Fruit fly (Drosophila melanogaster) whole organism: Measurements from ENCODE around the gene CG15160.

Experiments used
- CG8478 ChIP-seq: fragments of >200 bp; optimal IDR thresholded peaks from 2 replicates; lab custom pipeline; 2018; ENCODE audit warnings: inconsistent platforms
- Dll ChIP-seq: fragments of >200 bp; optimal IDR thresholded peaks from 2 replicates; lab custom pipeline; 2017
- EcR ChIP-seq, 2 experiments: fragments of >200 bp; optimal IDR thresholded peaks; 2 replicates each; lab custom pipeline; 2017; ENCODE audit warnings: missing biosample characterization in 2 of 2, missing genetic modification characterization in 2 of 2, missing genetic modification reagents in 2 of 2
- pan ChIP-seq: fragments of >200 bp; optimal IDR thresholded peaks from 2 replicates; lab custom pipeline; 2017
- psq ChIP-seq: fragments of >200 bp; optimal IDR thresholded peaks from 2 replicates; lab custom pipeline; 2017
- usp ChIP-seq: fragments of >200 bp; optimal IDR thresholded peaks from 2 replicates; lab custom pipeline; 2017; ENCODE audit warnings: missing biosample characterization, missing genetic modification characterization, mixed read lengths

dm6 chr2L:18590100-18590941, at the start of gene CG15160, which contains the start of gene Pde11:
- TF ChIP-seq EcR (GFP tag; optimal IDR thresholded peaks at IDR 0.05; lab: Kevin White, UChicago) (no peak), CG8478 (lab: Kevin White, UChicago) (no peak), psq (no peak), usp (no peak), pan (no peak), Dll (lab: Kevin White, UChicago) (no peak)
